Fruit fly (Drosophila melanogaster) whole organism, embryonic: ENCODE measurements around the gene CG31068.

Experiments
- ATbp ChIP-seq: fragments of 200-800 bp; sonication (Bioruptor generic); optimal IDR thresholded peaks from 2 replicates; lab custom pipeline; 2017; ENCODE audit warnings: missing biosample characterization, mild to moderate bottlenecking, missing genetic modification characterization, missing genetic modification reagents
- Awh ChIP-seq: fragments of 200-800 bp; sonication (Bioruptor generic); IDR thresholded peaks from 2 replicates; pipeline ENCODE4, ENCODE4 v1.3.6; 2022; ENCODE audit warnings: missing biosample characterization, missing genetic modification characterization
- CG1024 ChIP-seq: fragments of 200-800 bp; sonication (Bioruptor generic); IDR thresholded peaks from 2 replicates; pipeline ENCODE4 v1.3.6; 2022; ENCODE audit warnings: missing biosample characterization, missing genetic modification characterization
- CG13775 ChIP-seq: fragments of 200-800 bp; sonication (Bioruptor generic); optimal IDR thresholded peaks from 3 replicates; lab custom pipeline; 2017; ENCODE audit warnings: missing biosample characterization, mild to moderate bottlenecking, missing genetic modification characterization
- CG2889 ChIP-seq: fragments of 200-800 bp; sonication (Bioruptor generic); IDR thresholded peaks from 3 replicates; pipeline ENCODE4 v1.3.6; 2022; ENCODE audit warnings: missing biosample characterization, missing genetic modification characterization
- CG3407 ChIP-seq: fragments of 200-800 bp; sonication (Bioruptor generic); optimal IDR thresholded peaks from 2 replicates; lab custom pipeline; 2018; ENCODE audit warnings: missing biosample characterization, mild to moderate bottlenecking, missing genetic modification characterization
- CG3726 ChIP-seq: fragments of 200-800 bp; sonication (Bioruptor generic); IDR thresholded peaks from 3 replicates; pipeline ENCODE4, ENCODE4 v1.3.6; 2022; ENCODE audit warnings: missing biosample characterization, missing genetic modification characterization
- CG4328 ChIP-seq: fragments of 200-800 bp; sonication (Bioruptor generic); optimal IDR thresholded peaks from 3 replicates; lab custom pipeline; 2017; ENCODE audit warnings: missing biosample characterization, missing genetic modification reagents, missing genetic modification characterization
- CG4360 ChIP-seq: fragments of 200-800 bp; sonication (Bioruptor generic); IDR thresholded peaks from 2 replicates; pipeline ENCODE4 v1.3.6; 2022; ENCODE audit warnings: missing biosample characterization, missing genetic modification characterization
- CG4820 ChIP-seq: fragments of 200-800 bp; sonication (Bioruptor generic); optimal IDR thresholded peaks from 3 replicates; lab custom pipeline; 2016; ENCODE audit warnings: missing biosample characterization, missing genetic modification characterization
- Drgx ChIP-seq: fragments of 200-800 bp; sonication (Bioruptor generic); IDR thresholded peaks from 2 replicates; pipeline ENCODE4 v1.3.6; 2022; ENCODE audit warnings: missing biosample characterization, missing genetic modification characterization
- Gsc ChIP-seq: fragments of 200-800 bp; sonication (Bioruptor generic); IDR thresholded peaks from 2 replicates; pipeline ENCODE4 v1.3.6; 2022; ENCODE audit warnings: missing biosample characterization, missing genetic modification characterization
- HLH3B ChIP-seq: fragments of 200-800 bp; sonication (Bioruptor generic); IDR thresholded peaks from 2 replicates; pipeline ENCODE4 v1.3.6; 2022; ENCODE audit warnings: missing biosample characterization, missing genetic modification characterization
- MBD-R2 ChIP-seq: fragments of 200-800 bp; sonication (Bioruptor generic); IDR thresholded peaks from 2 replicates; pipeline ENCODE4 v1.3.6; 2022; ENCODE audit warnings: missing biosample characterization, missing genetic modification characterization
- MTF-1 ChIP-seq: fragments of 200-800 bp; sonication (Bioruptor generic); optimal IDR thresholded peaks from 2 replicates; lab custom pipeline; 2018; ENCODE audit warnings: missing biosample characterization, mild to moderate bottlenecking, missing genetic modification characterization, borderline replicate concordance
- Med ChIP-seq: fragments of 200-800 bp; sonication (Bioruptor generic); peaks from one replicate; lab custom pipeline; 2016; ENCODE audit warnings: missing biosample characterization, missing genetic modification characterization, mild to moderate bottlenecking, inconsistent platforms, moderate library complexity
- Ptx1 ChIP-seq: fragments of 200-800 bp; sonication (Bioruptor generic); IDR thresholded peaks from 2 replicates; pipeline ENCODE4 v1.3.6; 2022; ENCODE audit warnings: missing biosample characterization, missing genetic modification characterization
- Ravus ChIP-seq: fragments of 200-800 bp; sonication (Bioruptor generic); IDR thresholded peaks from 2 replicates; pipeline ENCODE4 v1.3.6; 2022; ENCODE audit warnings: missing biosample characterization, missing genetic modification characterization
- Rx ChIP-seq: fragments of 200-800 bp; sonication (Bioruptor generic); IDR thresholded peaks from 2 replicates; pipeline ENCODE4 v1.3.6; 2022; ENCODE audit warnings: missing biosample characterization, missing genetic modification characterization
- Six4 ChIP-seq: fragments of 200-800 bp; sonication (Bioruptor generic); optimal IDR thresholded peaks from 2 replicates; lab custom pipeline; 2016; ENCODE audit warnings: missing biosample characterization, missing genetic modification characterization
- ab ChIP-seq: fragments of 200-800 bp; sonication (Bioruptor generic); optimal IDR thresholded peaks from 2 replicates; lab custom pipeline; 2016; ENCODE audit warnings: missing biosample characterization, missing genetic modification characterization
- crol ChIP-seq: fragments of 200-800 bp; sonication (Bioruptor generic); IDR thresholded peaks from 2 replicates; pipeline ENCODE4 v1.3.6; 2022; ENCODE audit warnings: missing biosample characterization, missing genetic modification characterization
- esg ChIP-seq: fragments of 200-800 bp; sonication (Bioruptor generic); conservative IDR thresholded peaks from 2 replicates; pipeline ENCODE4 v1.3.6; 2022; ENCODE audit warnings: missing biosample characterization, missing genetic modification characterization
- fru ChIP-seq: fragments of >200 bp; optimal IDR thresholded peaks from 2 replicates; lab custom pipeline; 2017
- fu2 ChIP-seq: fragments of 200-800 bp; sonication (Bioruptor generic); optimal IDR thresholded peaks from 2 replicates; lab custom pipeline; 2016; ENCODE audit warnings: missing biosample characterization, missing genetic modification characterization
- gce ChIP-seq: fragments of 200-800 bp; sonication (Bioruptor generic); IDR thresholded peaks from 3 replicates; pipeline ENCODE4 v1.3.6; 2022; ENCODE audit warnings: missing biosample characterization, missing genetic modification characterization
- gfzf ChIP-seq: fragments of 200-800 bp; sonication (Bioruptor generic); optimal IDR thresholded peaks from 2 replicates; lab custom pipeline; 2016; ENCODE audit warnings: missing biosample characterization, mild to moderate bottlenecking, missing genetic modification characterization, moderate library complexity
- her ChIP-seq: fragments of 200-800 bp; sonication (Bioruptor generic); optimal IDR thresholded peaks from 2 replicates; lab custom pipeline; 2016; ENCODE audit warnings: missing biosample characterization, missing genetic modification characterization
- lov ChIP-seq, 2 experiments: fragments of 200-800 bp in 1 of 2; fragments of >200 bp in 1 of 2; sonication (Bioruptor generic) in 1 of 2; IDR thresholded peaks in 1 of 2; optimal IDR thresholded peaks in 1 of 2; 2 replicates in 1 of 2; 3 replicates in 1 of 2; pipeline versions ENCODE4 v1.3.6 to Lab custom; 2017 to 2022; ENCODE audit warnings: missing biosample characterization in 1 of 2, missing genetic modification characterization in 1 of 2
- nerfin-1 ChIP-seq: fragments of 200-800 bp; sonication (Bioruptor generic); optimal IDR thresholded peaks from 3 replicates; lab custom pipeline; 2019; ENCODE audit warnings: missing biosample characterization, mild to moderate bottlenecking, missing genetic modification characterization, moderate library complexity
- p53 ChIP-seq: fragments of 200-800 bp; sonication (Bioruptor generic); optimal IDR thresholded peaks from 2 replicates; lab custom pipeline; 2016; ENCODE audit warnings: missing biosample characterization, missing genetic modification characterization
- prd ChIP-seq, 3 experiments: fragments of >200 bp in 2 of 3; fragments of 200-800 bp in 1 of 3; sonication (Bioruptor generic) in 1 of 3; optimal IDR thresholded peaks in 2 of 3; IDR thresholded peaks in 1 of 3; 2 replicates in 2 of 3; 3 replicates in 1 of 3; pipeline versions ENCODE4 v1.3.6 to Lab custom; 2017 to 2022; ENCODE audit warnings: missing biosample characterization in 1 of 3, missing genetic modification characterization in 1 of 3
- sens ChIP-seq: fragments of 200-800 bp; sonication (Bioruptor generic); peaks from one replicate; lab custom pipeline; 2016; ENCODE audit warnings: missing biosample characterization, missing genetic modification characterization
- sr ChIP-seq: fragments of 200-800 bp; sonication (Bioruptor generic); IDR thresholded peaks from 3 replicates; pipeline ENCODE4 v1.3.6; 2022; ENCODE audit warnings: missing biosample characterization, missing genetic modification characterization
- tio ChIP-seq: fragments of 200-800 bp; sonication (Bioruptor generic); optimal IDR thresholded peaks from 2 replicates; lab custom pipeline; 2017; ENCODE audit warnings: missing biosample characterization, missing genetic modification characterization, inconsistent platforms
- tna ChIP-seq: fragments of 200-800 bp; sonication (Bioruptor generic); IDR thresholded peaks from 2 replicates; pipeline ENCODE4 v1.3.6; 2022; ENCODE audit warnings: missing biosample characterization, missing genetic modification characterization; ENCODE audit not compliant: partially characterized antibody

CG31068 gene

dm6 chr3R:27208724-27209343, 24.7 kb upstream of the CG31068 start (continued):
- peak; percentile 52; the same call in 1 of the 3 replicates for TF ChIP-seq sr (GFP tag; lab: Robert Waterston, UW)
- TF ChIP-seq nerfin-1 (tag; lab: Kevin White, UChicago), result peak; percentile 40
- TF ChIP-seq CG4328, result peak; percentile 57
- no peak for TF ChIP-seq CG2889 (GFP tag; lab: Robert Waterston, UW)
- no peak for TF ChIP-seq tio (GFP tag; lab: Kevin White, UChicago)
- TF ChIP-seq, all 482 proteins: peak for 195

DNA sequence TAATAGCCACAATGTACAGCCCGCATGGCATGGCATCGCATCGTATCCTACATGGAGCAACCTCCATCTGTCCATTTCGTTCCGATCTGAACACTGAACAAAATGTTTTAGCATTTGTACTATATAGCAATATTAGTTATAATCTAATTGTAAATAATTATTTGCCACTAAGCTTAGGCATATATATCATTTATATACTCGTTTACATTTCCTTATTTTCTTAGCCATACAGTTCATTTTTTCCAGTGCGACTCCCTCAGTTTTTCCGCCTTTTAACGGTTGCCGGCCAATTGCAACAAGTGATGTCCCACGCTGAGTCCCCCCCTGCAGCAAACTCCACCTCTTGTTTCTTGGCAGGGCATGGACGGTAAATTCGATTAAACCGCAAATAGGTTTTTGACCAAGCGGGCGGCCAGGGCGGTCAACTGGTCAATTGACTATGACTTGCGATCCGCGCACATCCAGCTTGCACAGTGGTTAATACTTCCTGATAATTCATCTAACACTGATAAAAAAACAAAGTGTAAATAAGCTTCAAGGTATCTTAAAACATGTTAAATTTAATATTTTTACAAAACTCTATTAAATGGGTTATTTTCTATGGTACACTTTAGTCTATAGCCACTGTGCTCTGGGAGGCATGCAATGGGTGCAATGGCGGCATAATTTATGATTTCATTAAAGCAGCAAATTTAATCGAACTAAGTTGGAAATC, 23.8 kb upstream of the CG31068 start:
- TF ChIP-seq tna (no peak), Awh (GFP tag; lab: Robert Waterston, UW) (no peak), fu2 (GFP tag; lab: Kevin White, UChicago) (no peak), Gsc (GFP tag; lab: Robert Waterston, UW) (no peak), gfzf (GFP tag; lab: Kevin White, UChicago) (no peak), MBD-R2 (GFP tag; lab: Robert Waterston, UW) (no peak), Drgx (peak; percentile 12; the same call in 1 of the 2 replicates), sens (GFP tag; lab: Kevin White, UChicago) (peak; percentile 27), p53 (no peak), esg (0 out of 2 replicates have a peak, but pooled peaks have one; percentile 14), her (GFP tag; lab: Kevin White, UChicago) (no peak), ab (GFP tag; lab: Kevin White, UChicago) (no peak), Ptx1 (GFP tag; lab: Robert Waterston, UW) (0 out of 2 replicates have a peak, but pooled peaks have one; percentile 6), prd (optimal IDR thresholded peaks at IDR 0.05; lab: Kevin White, UChicago) (no peak), prd (GFP tag; IDR thresholded peaks at IDR 0.05; lab: Robert Waterston, UW) (peak; percentile 20; the same call in 1 of the 3 replicates), CG1024 (GFP tag; lab: Robert Waterston, UW) (no peak), crol (GFP tag; lab: Robert Waterston, UW) (no peak), CG4360 (no peak), MTF-1 (GFP tag; lab: Kevin White, UChicago) (no peak), Rx (GFP tag; lab: Robert Waterston, UW) (no peak), Six4 (GFP tag; lab: Kevin White, UChicago) (no peak), CG4820 (GFP tag; lab: Kevin White, UChicago) (no peak), CG3407 (GFP tag; lab: Kevin White, UChicago) (no peak), ATbp (GFP tag; lab: Kevin White, UChicago) (no peak), Ravus (no peak), CG13775 (GFP tag; lab: Kevin White, UChicago) (no peak), CG3726 (no peak), gce (GFP tag; lab: Robert Waterston, UW) (no peak), HLH3B (GFP tag; lab: Robert Waterston, UW) (0 out of 2 replicates have a peak, but pooled peaks have one; percentile 27), lov (optimal IDR thresholded peaks at IDR 0.05; lab: Kevin White, UChicago) (no peak), lov (GFP tag; IDR thresholded peaks at IDR 0.05; lab: Robert Waterston, UW) (no peak), Med (GFP tag; lab: Kevin White, UChicago) (peak; percentile 25), fru (lab: Kevin White, UChicago) (no peak)
